Fruit fly (Drosophila melanogaster): ENCODE data around the gene Mgat2.
A peak's percentile ranks its signal among the peaks of the same experiment; 100 is the strongest.

The Mgat2 gene

dm6 chr3R:30021009-30021408, 1.0 kb downstream of the Mgat2 start (continued):
- TF ChIP-seq CG12155 (GFP tag; optimal IDR thresholded peaks at IDR 0.05) (peak; percentile 10), phol (tag; optimal IDR thresholded peaks at IDR 0.05) (peak; percentile 30), lmd (GFP tag; IDR thresholded peaks at IDR 0.05) (peak; percentile 30; the same call in 1 of the 2 replicates), CG7786 (GFP tag; optimal IDR thresholded peaks at IDR 0.05) (no peak), Stat92E (GFP tag; optimal IDR thresholded peaks at IDR 0.05) (no peak), Dref (GFP tag; IDR thresholded peaks at IDR 0.05) (no peak), ash1 (GFP tag; optimal IDR thresholded peaks at IDR 0.05) (no peak), Nf-YB (GFP tag; optimal IDR thresholded peaks at IDR 0.05) (no peak), bcd (GFP tag; optimal IDR thresholded peaks at IDR 0.05) (peak; percentile 21), az2 (GFP tag; optimal IDR thresholded peaks at IDR 0.05) (peak; percentile 3), CG31441 (GFP tag; IDR thresholded peaks at IDR 0.05) (peak; percentile 24; the same call in 1 of the 2 replicates), CG7372 (GFP tag; IDR thresholded peaks at IDR 0.05) (no peak), Hmr (GFP tag; optimal IDR thresholded peaks at IDR 0.05) (no peak), ewg (GFP tag; optimal IDR thresholded peaks at IDR 0.05) (no peak), Mad (GFP tag; optimal IDR thresholded peaks at IDR 0.05) (no peak), CG12299 (tag; optimal IDR thresholded peaks at IDR 0.05) (no peak), caup (GFP tag; optimal IDR thresholded peaks at IDR 0.05; ENCODE audit: severe bottlenecking) (no peak), rib (GFP tag; IDR thresholded peaks at IDR 0.05) (no peak), prd (optimal IDR thresholded peaks at IDR 0.05) (no peak), prd (GFP tag; IDR thresholded peaks at IDR 0.05) (peak; percentile 47; the same call in 1 of the 3 replicates), Deaf1 (tag; optimal IDR thresholded peaks at IDR 0.05) (no peak), sens (GFP tag) (no peak), lab (GFP tag; optimal IDR thresholded peaks at IDR 0.05) (peak; percentile 13), slbo (GFP tag; IDR thresholded peaks at IDR 0.05) (peak; percentile 34; the same call in 1 of the 2 replicates), toy (GFP tag; IDR thresholded peaks at IDR 0.05) (no peak), tna (GFP tag; IDR thresholded peaks at IDR 0.05; ENCODE audit: partially characterized antibody) (no peak), CG2678 (tag; optimal IDR thresholded peaks at IDR 0.05) (peak; percentile 38), crol (GFP tag; IDR thresholded peaks at IDR 0.05) (no peak), sima (GFP tag; optimal IDR thresholded peaks at IDR 0.05) (no peak), Eip74EF (GFP tag; optimal IDR thresholded peaks at IDR 0.05) (no peak), Myb (GFP tag; optimal IDR thresholded peaks at IDR 0.05) (no peak), Mes4 (GFP tag; optimal IDR thresholded peaks at IDR 0.05) (no peak), Neu2 (GFP tag; optimal IDR thresholded peaks at IDR 0.05; ENCODE audit: borderline replicate concordance) (no peak), org-1 (GFP tag; optimal IDR thresholded peaks at IDR 0.05) (peak; percentile 8), exex (tag; optimal IDR thresholded peaks at IDR 0.05) (no peak), CG14014 (GFP tag; IDR thresholded peaks at IDR 0.05) (0 out of 2 replicates have a peak, but pooled peaks have one; percentile 27), CG14667 (GFP tag; IDR thresholded peaks at IDR 0.05) (no peak), CG12071 (GFP tag; optimal IDR thresholded peaks at IDR 0.05) (no peak), zf30C (GFP tag; optimal IDR thresholded peaks at IDR 0.05) (peak; percentile 33), CG10462 (GFP tag; optimal IDR thresholded peaks at IDR 0.05) (no peak), CG11085 (GFP tag; IDR thresholded peaks at IDR 0.05) (no peak), shn (GFP tag; optimal IDR thresholded peaks at IDR 0.05) (no peak), ranshi (GFP tag; IDR thresholded peaks at IDR 0.05) (peak; percentile 9; the same call in 1 of the 2 replicates), nmo (GFP tag; optimal IDR thresholded peaks at IDR 0.05) (peak; percentile 12), zfh1 (GFP tag; IDR thresholded peaks at IDR 0.05) (0 out of 3 replicates have a peak, but pooled peaks have one; percentile 46), unpg (GFP tag; optimal IDR thresholded peaks at IDR 0.05) (peak; percentile 33), CG1233 (GFP tag; optimal IDR thresholded peaks at IDR 0.05) (no peak), CG3726 (GFP tag; IDR thresholded peaks at IDR 0.05) (no peak), CG18262 (tag; optimal IDR thresholded peaks at IDR 0.05) (peak; percentile 32), CG13296 (GFP tag; optimal IDR thresholded peaks at IDR 0.05) (no peak), wor (GFP tag; IDR thresholded peaks at IDR 0.05) (no peak)

All from whole organism, embryonic.